Worm (Caenorhabditis elegans) whole organism, dauer: ENCODE results near the gene BE10.5.

Experiments
- unc-62 ChIP-seq: sonication (generic microtip); optimal IDR thresholded peaks from 2 replicates; lab custom pipeline; 2017; ENCODE audit warnings: missing biosample characterization, missing genetic modification reagents, missing genetic modification characterization

Gene BE10.5

ce11 chrIII:12757367-12757766 lies 49.2 kb downstream of the BE10.5 start, which contains the start of gene srw-9:
Gene srw-9, plus strand, starts transcription at chrIII:12757667.
- no peak for TF ChIP-seq unc-62
